Worm (Caenorhabditis elegans) whole organism, L2 larva: ENCODE results near the gene clh-5.

ENCODE experiments used
- aly-2 ChIP-seq: fragments of 150-350 bp; optimal IDR thresholded peaks from 2 replicates; lab custom pipeline; 2014; ENCODE audit warnings: missing biosample characterization, missing genetic modification characterization
- ceh-16 ChIP-seq: fragments of 150-350 bp; optimal IDR thresholded peaks from 2 replicates; lab custom pipeline; 2014; ENCODE audit warnings: missing biosample characterization, missing genetic modification characterization
- elt-1 ChIP-seq: fragments of 150-350 bp; optimal IDR thresholded peaks from 2 replicates; lab custom pipeline; 2014; ENCODE audit warnings: missing biosample characterization, missing genetic modification characterization
- elt-3 ChIP-seq: sonication (generic microtip); optimal IDR thresholded peaks from 2 replicates; lab custom pipeline; 2017; ENCODE audit warnings: missing biosample characterization, missing genetic modification characterization
- lin-39 ChIP-seq: fragments of 150-350 bp; optimal IDR thresholded peaks from 2 replicates; lab custom pipeline; 2014; ENCODE audit warnings: missing biosample characterization, missing genetic modification reagents, missing genetic modification characterization
- mdl-1 ChIP-seq, 2 experiments: fragments of 150-350 bp in 1 of 2; sonication (generic microtip) in 1 of 2; optimal IDR thresholded peaks; 2 replicates each; lab custom pipeline; 2017; ENCODE audit warnings: missing biosample characterization in 2 of 2, missing genetic modification characterization in 2 of 2
- nhr-237 ChIP-seq: fragments of 150-350 bp; optimal IDR thresholded peaks from 2 replicates; lab custom pipeline; 2014; ENCODE audit warnings: missing biosample characterization, missing genetic modification characterization
- nhr-6 ChIP-seq: fragments of 150-350 bp; optimal IDR thresholded peaks from 2 replicates; lab custom pipeline; 2014; ENCODE audit warnings: missing biosample characterization, missing genetic modification characterization
- nhr-77 ChIP-seq: fragments of 150-350 bp; optimal IDR thresholded peaks from 2 replicates; lab custom pipeline; 2014; ENCODE audit warnings: missing biosample characterization, missing genetic modification characterization
- skn-1 ChIP-seq: sonication (generic microtip); optimal IDR thresholded peaks from 2 replicates; lab custom pipeline; 2017; ENCODE audit warnings: missing biosample characterization, missing genetic modification characterization
- snpc-4 ChIP-seq: fragments of 150-350 bp; optimal IDR thresholded peaks from 2 replicates; lab custom pipeline; 2014; ENCODE audit warnings: missing biosample characterization, missing genetic modification characterization
- unc-39 ChIP-seq: fragments of 150-350 bp; optimal IDR thresholded peaks from 2 replicates; lab custom pipeline; 2014; ENCODE audit warnings: missing biosample characterization, missing genetic modification characterization
- unc-55 ChIP-seq: fragments of 150-350 bp; sonication (generic microtip); optimal IDR thresholded peaks from 3 replicates; lab custom pipeline; 2014; ENCODE audit warnings: missing biosample characterization, missing genetic modification reagents, missing genetic modification characterization

DNA sequence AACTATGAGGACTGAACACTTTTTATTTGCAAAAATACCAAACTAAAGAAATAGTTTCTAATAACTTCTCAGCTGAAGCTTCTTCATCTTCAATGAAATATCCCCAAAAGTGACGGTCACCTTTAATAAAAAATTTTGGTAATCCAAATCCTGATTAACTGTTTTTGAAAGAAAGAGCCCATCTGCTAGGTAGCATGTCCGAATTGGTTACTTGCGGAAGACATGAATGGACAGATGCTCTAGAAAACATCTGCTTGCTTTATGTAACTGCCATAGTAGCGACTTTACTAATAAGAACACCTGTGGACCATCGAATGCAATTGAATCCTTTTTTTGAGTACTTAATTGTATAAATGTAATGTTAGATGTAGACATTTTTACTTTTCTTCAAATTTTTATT, 39.4 kb downstream of the clh-5 start:
- TF ChIP-seq nhr-237 (tag; lab: Kevin White, UChicago) (no peak), aly-2 (tag; lab: Kevin White, UChicago) (no peak), nhr-6 (tag; lab: Kevin White, UChicago) (no peak), unc-39 (tag; lab: Kevin White, UChicago) (no peak), elt-3 (tag; lab: Kevin White, UChicago) (no peak), mdl-1 (tag; optimal IDR thresholded peaks at IDR 0.05; lab: Kevin White, UChicago) (no peak), elt-1 (tag; lab: Kevin White, UChicago) (no peak), snpc-4 (tag; lab: Kevin White, UChicago) (no peak), skn-1 (tag; lab: Kevin White, UChicago) (no peak), unc-55 (GFP tag; lab: Kevin White, UChicago) (no peak), ceh-16 (no peak), lin-39 (no peak), nhr-77 (tag; lab: Kevin White, UChicago) (no peak)
